Worm (Caenorhabditis elegans) whole organism, early embryonic: Measurements from ENCODE around the gene Y50E8A.6.

Experiments
- F13C5.2 ChIP-seq: sonication (generic microtip); optimal IDR thresholded peaks from 2 replicates; lab custom pipeline; 2017; ENCODE audit warnings: mild to moderate bottlenecking, missing genetic modification characterization, inconsistent platforms, missing compliant biosample characterization
- aly-1 ChIP-seq: sonication (generic microtip); optimal IDR thresholded peaks from 2 replicates; lab custom pipeline; 2016; ENCODE audit warnings: missing genetic modification characterization, missing compliant biosample characterization
- ama-1 ChIP-seq: fragments of 150-350 bp; optimal IDR thresholded peaks from 2 replicates; lab custom pipeline; 2014
- ceh-36 ChIP-seq: sonication (generic microtip); optimal IDR thresholded peaks from 2 replicates; lab custom pipeline; 2016; ENCODE audit warnings: missing genetic modification characterization, inconsistent platforms, missing compliant biosample characterization
- hmbx-1 ChIP-seq: sonication (generic microtip); optimal IDR thresholded peaks from 2 replicates; lab custom pipeline; 2016; ENCODE audit warnings: mild to moderate bottlenecking, missing genetic modification characterization, missing compliant biosample characterization
- hmg-4 ChIP-seq: fragments of 200-800 bp; sonication (Bioruptor generic); optimal IDR thresholded peaks from 2 replicates; lab custom pipeline; 2018; ENCODE audit warnings: mild to moderate bottlenecking, missing genetic modification characterization, missing compliant biosample characterization
- scrt-1 ChIP-seq: fragments of 200-800 bp; sonication (Bioruptor generic); IDR thresholded peaks from 2 replicates; pipeline ENCODE4 v1.3.6; 2022; ENCODE audit warnings: missing genetic modification characterization, missing compliant biosample characterization
- sea-1 ChIP-seq: fragments of 200-800 bp; sonication (Bioruptor generic); conservative IDR thresholded peaks from 2 replicates; pipeline ENCODE4 v1.3.6; 2022; ENCODE audit warnings: missing genetic modification characterization, missing compliant biosample characterization
- tbx-37 ChIP-seq: fragments of 200-800 bp; sonication (Bioruptor generic); conservative IDR thresholded peaks from 2 replicates; pipeline ENCODE4 v1.3.6; 2022; ENCODE audit warnings: missing genetic modification reagents, missing genetic modification characterization, missing compliant biosample characterization

DNA sequence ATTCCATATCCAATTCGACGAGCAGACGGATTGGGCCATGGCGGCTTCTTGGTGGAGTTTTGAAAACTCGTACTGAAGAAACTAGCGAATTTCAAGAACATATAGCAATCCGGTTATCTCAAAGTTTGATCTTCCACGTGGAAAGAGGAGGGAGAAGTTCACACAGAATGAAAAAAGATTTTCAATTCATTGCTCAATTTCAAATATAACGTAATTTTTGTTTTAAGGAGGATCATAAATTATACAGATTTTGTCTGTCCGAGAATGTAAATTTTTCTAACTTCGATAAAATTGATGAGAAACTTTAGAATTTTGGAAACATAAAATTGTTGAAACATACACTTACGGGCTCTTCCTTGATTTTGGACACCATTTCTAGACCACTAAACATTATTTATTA, 12.4 kb downstream of the Y50E8A.6 start, which contains the start of gene Y50E8A.2:
- TF ChIP-seq aly-1 (tag; lab: Kevin White, UChicago) (no peak), tbx-37 (no peak), hmbx-1 (tag; lab: Kevin White, UChicago) (no peak), F13C5.2 (tag; lab: Kevin White, UChicago) (no peak), scrt-1 (GFP tag; lab: Robert Waterston, UW) (no peak), ceh-36 (tag; lab: Kevin White, UChicago) (no peak), sea-1 (GFP tag; lab: Robert Waterston, UW) (no peak), hmg-4 (GFP tag; lab: Kevin White, UChicago) (no peak), ama-1 (lab: Kevin White, UChicago) (no peak)
